Fruit fly (Drosophila melanogaster): ENCODE results near the gene CG6195.

CG6195 gene

dm6 chr3R:19642092-19642892 lies 5.9 kb downstream of the CG6195 start, which contains the start of gene subdued:
Gene subdued (minus strand): TSS chr3R:19642722.
- TF ChIP-seq CG17801 (GFP tag; optimal IDR thresholded peaks at IDR 0.05; ENCODE audit: partially characterized antibody) = peak; percentile 19

dm6 chr3R:19641498-19642065 lies 6.6 kb downstream of the CG6195 start:
- peak; percentile 95 for TF ChIP-seq CG17801 (GFP tag; optimal IDR thresholded peaks at IDR 0.05; ENCODE audit: partially characterized antibody)

dm6 chr3R:19641058-19641457 lies 7.2 kb downstream of the CG6195 start:
- TF ChIP-seq CG17801 (GFP tag; optimal IDR thresholded peaks at IDR 0.05; ENCODE audit: partially characterized antibody) = peak; percentile 10

- TF ChIP-seq CG17801 (GFP tag; optimal IDR thresholded peaks at IDR 0.05; ENCODE audit: partially characterized antibody) = no peak
These were observed 10.2 kb downstream of the CG6195 start for dm6 chr3R:19638004-19638403.

- TF ChIP-seq CG17801 (GFP tag; optimal IDR thresholded peaks at IDR 0.05; ENCODE audit: partially characterized antibody) = no peak
These were observed 13.6 kb downstream of the CG6195 start, which contains the start of gene CG34138 for dm6 chr3R:19634649-19635048. Gene CG34138 (plus strand): TSS chr3R:19634949.

dm6 chr3R:19632685-19633116 lies 15.5 kb downstream of the CG6195 start, which contains the start of gene CG6231:
Gene CG6231 (minus strand): TSS chr3R:19632718.
- TF ChIP-seq CG17801 (GFP tag; optimal IDR thresholded peaks at IDR 0.05; ENCODE audit: partially characterized antibody) = no peak

dm6 chr3R:19627792-19628522 lies 20.3 kb downstream of the CG6195 start:
- TF ChIP-seq CG17801 (GFP tag; optimal IDR thresholded peaks at IDR 0.05; ENCODE audit: partially characterized antibody) = peak; percentile 29

- TF ChIP-seq CG17801 (GFP tag; optimal IDR thresholded peaks at IDR 0.05; ENCODE audit: partially characterized antibody) = no peak
These were observed 22.6 kb downstream of the CG6195 start for dm6 chr3R:19625300-19626230.

dm6 chr3R:19624482-19624881 lies 23.7 kb downstream of the CG6195 start:
- TF ChIP-seq CG17801 (GFP tag; optimal IDR thresholded peaks at IDR 0.05; ENCODE audit: partially characterized antibody) = no peak

dm6 chr3R:19623606-19624005 lies 24.6 kb downstream of the CG6195 start:
- peak; percentile 73 for TF ChIP-seq CG17801 (GFP tag; optimal IDR thresholded peaks at IDR 0.05; ENCODE audit: partially characterized antibody)

dm6 chr3R:19622005-19622404 lies 26.2 kb downstream of the CG6195 start:
- no peak for TF ChIP-seq CG17801 (GFP tag; optimal IDR thresholded peaks at IDR 0.05; ENCODE audit: partially characterized antibody)

dm6 chr3R:19620953-19621352 lies 27.3 kb downstream of the CG6195 start:
- TF ChIP-seq CG17801 (GFP tag; optimal IDR thresholded peaks at IDR 0.05; ENCODE audit: partially characterized antibody) = no peak

dm6 chr3R:19619908-19620307 lies 28.3 kb downstream of the CG6195 start:
- no peak for TF ChIP-seq CG17801 (GFP tag; optimal IDR thresholded peaks at IDR 0.05; ENCODE audit: partially characterized antibody)

dm6 chr3R:19612908-19613431 lies 35.2 kb downstream of the CG6195 start, which contains the start of gene CG16727:
Gene CG16727 (plus strand): TSS chr3R:19613381.
- TF ChIP-seq CG17801 (GFP tag; optimal IDR thresholded peaks at IDR 0.05; ENCODE audit: partially characterized antibody) = no peak

Data from ovary, adult (tissue).